Worm (Caenorhabditis elegans): ENCODE measurements around the gene sdz-23.

DNA sequence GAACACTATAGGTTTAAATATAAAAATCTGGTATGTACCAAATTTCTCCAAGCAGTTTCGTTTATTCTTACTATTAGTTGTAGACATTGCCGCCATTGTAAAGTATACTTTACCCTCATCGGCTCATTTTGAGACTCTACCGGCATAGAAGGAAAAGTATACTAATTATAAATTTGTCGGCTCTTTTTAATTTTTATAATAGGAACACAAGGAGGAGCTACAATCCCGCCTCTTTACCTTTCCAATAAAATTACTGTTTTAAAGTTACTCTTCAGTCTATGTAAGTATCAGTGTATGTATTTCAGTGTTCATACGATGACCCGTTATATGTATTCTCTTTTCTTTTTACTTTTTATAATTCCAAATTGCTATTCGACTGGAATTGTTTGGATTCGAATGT is at the start of gene sdz-23:
- TF ChIP-seq elt-1 (tag; optimal IDR thresholded peaks at IDR 0.05): no peak
- no peak for TF ChIP-seq nhr-25 (tag; optimal IDR thresholded peaks at IDR 0.05)
- no peak for TF ChIP-seq lin-13 (GFP tag; optimal IDR thresholded peaks at IDR 0.05)
- no peak for TF ChIP-seq unc-62 (GFP tag; optimal IDR thresholded peaks at IDR 0.05)
- TF ChIP-seq zag-1 (tag; optimal IDR thresholded peaks at IDR 0.05): no peak
- no peak for TF ChIP-seq R02D3.7 (tag; optimal IDR thresholded peaks at IDR 0.05)

All from whole organism, L2 larva.